Worm (Caenorhabditis elegans) whole organism, young adult: ENCODE measurements around the gene hex-3.

Experiments used
- B0019.2 ChIP-seq: fragments of 200-800 bp; sonication (Bioruptor generic); conservative IDR thresholded peaks from 2 replicates; pipeline ENCODE4 v1.3.6; 2022; ENCODE audit warnings: missing genetic modification reagents, missing genetic modification characterization, missing compliant biosample characterization
- D2030.7 ChIP-seq: fragments of 200-800 bp; sonication (Bioruptor generic); IDR thresholded peaks from 2 replicates; pipeline ENCODE4 v1.3.6; 2022; ENCODE audit warnings: missing genetic modification reagents, missing genetic modification characterization, missing compliant biosample characterization
- F22D6.2 ChIP-seq: sonication (generic microtip); optimal IDR thresholded peaks from 2 replicates; lab custom pipeline; 2016; ENCODE audit warnings: mild to moderate bottlenecking, missing genetic modification characterization, missing compliant biosample characterization
- F23B12.7 ChIP-seq: sonication (generic microtip); optimal IDR thresholded peaks from 2 replicates; lab custom pipeline; 2017; ENCODE audit warnings: missing genetic modification characterization, mild to moderate bottlenecking, missing compliant biosample characterization, antibody characterized with exemption, moderate library complexity; ENCODE audit not compliant: insufficient read depth
- F33H1.4 ChIP-seq: fragments of 200-800 bp; sonication (Bioruptor generic); IDR thresholded peaks from 2 replicates; pipeline ENCODE4 v1.3.6; 2022; ENCODE audit warnings: missing genetic modification reagents, missing genetic modification characterization, missing compliant biosample characterization
- F37B4.10 ChIP-seq: fragments of 200-800 bp; sonication (Bioruptor generic); IDR thresholded peaks from 2 replicates; pipeline ENCODE4 v1.3.6; 2022; ENCODE audit warnings: missing genetic modification characterization, missing compliant biosample characterization
- F39B2.1 ChIP-seq: fragments of 200-800 bp; sonication (Bioruptor generic); IDR thresholded peaks from 2 replicates; pipeline ENCODE4 v1.3.6; 2022; ENCODE audit warnings: missing genetic modification reagents, missing genetic modification characterization, missing compliant biosample characterization
- F55B11.4 ChIP-seq: sonication (generic microtip); optimal IDR thresholded peaks from 2 replicates; lab custom pipeline; 2016; ENCODE audit warnings: missing compliant biosample characterization, missing genetic modification characterization, borderline replicate concordance; ENCODE audit not compliant: insufficient read depth
- Y53F4B.3 ChIP-seq: fragments of 200-800 bp; sonication (Bioruptor generic); IDR thresholded peaks from 2 replicates; pipeline ENCODE4 v1.3.6; 2022; ENCODE audit warnings: missing genetic modification reagents, missing genetic modification characterization, missing compliant biosample characterization
- Y56A3A.18 ChIP-seq: fragments of 200-800 bp; sonication (Bioruptor generic); IDR thresholded peaks from 2 replicates; pipeline ENCODE4 v1.3.6; 2022; ENCODE audit warnings: missing genetic modification reagents, missing genetic modification characterization, missing compliant biosample characterization
- Y67H2A.10 ChIP-seq: fragments of 200-800 bp; sonication (Bioruptor generic); conservative IDR thresholded peaks from 2 replicates; pipeline ENCODE4 v1.3.6; 2022; ENCODE audit warnings: missing genetic modification reagents, missing genetic modification characterization, missing compliant biosample characterization
- Y79H2A.3 ChIP-seq: fragments of 200-800 bp; sonication (Bioruptor generic); conservative IDR thresholded peaks from 2 replicates; pipeline ENCODE4 v1.3.6; 2022; ENCODE audit warnings: missing genetic modification reagents, missing genetic modification characterization, missing compliant biosample characterization
- ama-1 ChIP-seq, 3 experiments: fragments of 150-350 bp in 1 of 3; sonication (generic microtip) in 2 of 3; optimal IDR thresholded peaks; 2 replicates each; lab custom pipeline; 2014 to 2018; ENCODE audit warnings: missing biosample characterization in 2 of 3, missing genetic modification characterization in 2 of 3, missing genetic modification reagents in 2 of 3
- aptf-2 ChIP-seq: fragments of 200-800 bp; sonication (Bioruptor generic); conservative IDR thresholded peaks from 2 replicates; pipeline ENCODE4 v1.3.6; 2022; ENCODE audit warnings: missing genetic modification reagents, missing genetic modification characterization, missing compliant biosample characterization
- aptf-3 ChIP-seq: fragments of 200-800 bp; sonication (Bioruptor generic); IDR thresholded peaks from 2 replicates; pipeline ENCODE4 v1.3.6; 2022; ENCODE audit warnings: missing genetic modification characterization, missing compliant biosample characterization
- atf-7 ChIP-seq: sonication (generic microtip); optimal IDR thresholded peaks from 2 replicates; lab custom pipeline; 2017; ENCODE audit warnings: mild to moderate bottlenecking, missing genetic modification characterization, missing compliant biosample characterization
- athp-1 ChIP-seq: sonication (generic microtip); optimal IDR thresholded peaks from 2 replicates; lab custom pipeline; 2017; ENCODE audit warnings: mild to moderate bottlenecking, missing genetic modification characterization, missing compliant biosample characterization
- cebp-1 ChIP-seq, 2 experiments: fragments of 200-800 bp in 1 of 2; sonication (Bioruptor generic) in 1 of 2; sonication (generic microtip) in 1 of 2; IDR thresholded peaks in 1 of 2; optimal IDR thresholded peaks in 1 of 2; 2 replicates each; pipeline versions ENCODE4 v1.3.6 to Lab custom; 2017 to 2022; ENCODE audit warnings: missing compliant biosample characterization in 2 of 2, missing genetic modification characterization in 2 of 2, mild to moderate bottlenecking in 1 of 2, missing genetic modification reagents in 1 of 2, moderate library complexity in 1 of 2
- ceh-100 ChIP-seq: fragments of 200-800 bp; sonication (Bioruptor generic); IDR thresholded peaks from 2 replicates; pipeline ENCODE4 v1.3.6; 2022; ENCODE audit warnings: missing genetic modification reagents, missing genetic modification characterization, missing compliant biosample characterization
- ceh-79 ChIP-seq: sonication (generic microtip); optimal IDR thresholded peaks from 2 replicates; lab custom pipeline; 2017; ENCODE audit warnings: mild to moderate bottlenecking, missing genetic modification characterization, missing compliant biosample characterization
- ceh-91 ChIP-seq: fragments of 200-800 bp; sonication (Bioruptor generic); IDR thresholded peaks from 2 replicates; pipeline ENCODE4 v1.3.6; 2022; ENCODE audit warnings: missing genetic modification reagents, missing genetic modification characterization, missing compliant biosample characterization
- die-1 ChIP-seq: sonication (generic microtip); optimal IDR thresholded peaks from 2 replicates; lab custom pipeline; 2016; ENCODE audit warnings: missing genotype, mild to moderate bottlenecking, missing genetic modification characterization, missing compliant biosample characterization
- dpl-1 ChIP-seq: fragments of 150-350 bp; optimal IDR thresholded peaks from 2 replicates; lab custom pipeline; 2014; ENCODE audit warnings: missing biosample characterization, missing genetic modification reagents, missing genetic modification characterization
- efl-1 ChIP-seq: fragments of 150-350 bp; optimal IDR thresholded peaks from 2 replicates; lab custom pipeline; 2014; ENCODE audit warnings: missing biosample characterization, missing genetic modification reagents, missing genetic modification characterization
- ekl-4 ChIP-seq: fragments of 200-800 bp; sonication (Bioruptor generic); IDR thresholded peaks from 2 replicates; pipeline ENCODE4 v1.3.6; 2022; ENCODE audit warnings: missing genetic modification reagents, missing genetic modification characterization, missing compliant biosample characterization
- fkh-3 ChIP-seq: sonication (generic microtip); optimal IDR thresholded peaks from 2 replicates; lab custom pipeline; 2016; ENCODE audit warnings: mild to moderate bottlenecking, missing genetic modification characterization, missing compliant biosample characterization
- gei-17 ChIP-seq: fragments of 200-800 bp; sonication (Bioruptor generic); optimal IDR thresholded peaks from 2 replicates; lab custom pipeline; 2018; ENCODE audit warnings: mild to moderate bottlenecking, missing genetic modification characterization, missing compliant biosample characterization
- hmg-1.2 ChIP-seq: fragments of 200-800 bp; sonication (Bioruptor generic); IDR thresholded peaks from 2 replicates; pipeline ENCODE4 v1.3.6; 2022; ENCODE audit warnings: missing genetic modification reagents, missing genetic modification characterization, missing compliant biosample characterization
- hmg-20 ChIP-seq: fragments of 200-800 bp; sonication (Bioruptor generic); IDR thresholded peaks from 2 replicates; pipeline ENCODE4 v1.3.6; 2022; ENCODE audit warnings: missing genetic modification reagents, missing genetic modification characterization, missing compliant biosample characterization
- lag-1 ChIP-seq: fragments of 200-800 bp; sonication (Bioruptor generic); IDR thresholded peaks from 2 replicates; pipeline ENCODE4 v1.3.6; 2022; ENCODE audit warnings: missing genetic modification reagents, missing genetic modification characterization, missing compliant biosample characterization
- lin-26 ChIP-seq: fragments of 200-800 bp; sonication (Bioruptor generic); IDR thresholded peaks from 2 replicates; pipeline ENCODE4 v1.3.6; 2022; ENCODE audit warnings: missing genetic modification reagents, missing genetic modification characterization, missing compliant biosample characterization
- lin-40 ChIP-seq: sonication (generic microtip); optimal IDR thresholded peaks from 2 replicates; lab custom pipeline; 2016; ENCODE audit warnings: missing genetic modification characterization, mild to moderate bottlenecking, missing compliant biosample characterization, missing genotype, missing genetic modification reagents
- lsl-1 ChIP-seq: fragments of 200-800 bp; sonication (Bioruptor generic); optimal IDR thresholded peaks from 2 replicates; lab custom pipeline; 2018; ENCODE audit warnings: mild to moderate bottlenecking, missing genetic modification characterization, moderate library complexity, missing compliant biosample characterization
- madf-3 ChIP-seq: fragments of 200-800 bp; sonication (Bioruptor generic); IDR thresholded peaks from 2 replicates; pipeline ENCODE4 v1.3.6; 2022; ENCODE audit warnings: missing genetic modification reagents, missing genetic modification characterization, missing compliant biosample characterization
- madf-6 ChIP-seq: fragments of 200-800 bp; sonication (Bioruptor generic); IDR thresholded peaks from 2 replicates; pipeline ENCODE4 v1.3.6; 2022; ENCODE audit warnings: missing genetic modification reagents, missing genetic modification characterization, missing compliant biosample characterization
- mcd-1 ChIP-seq: fragments of 200-800 bp; sonication (Bioruptor generic); IDR thresholded peaks from 2 replicates; pipeline ENCODE4 v1.3.6; 2022; ENCODE audit warnings: missing genetic modification reagents, missing genetic modification characterization, missing compliant biosample characterization
- mel-28 ChIP-seq: sonication (generic microtip); optimal IDR thresholded peaks from 2 replicates; lab custom pipeline; 2016; ENCODE audit warnings: borderline replicate concordance, mild to moderate bottlenecking, missing genetic modification characterization, missing compliant biosample characterization
- nhr-179 ChIP-seq: sonication (generic microtip); optimal IDR thresholded peaks from 2 replicates; lab custom pipeline; 2016; ENCODE audit warnings: mild to moderate bottlenecking, missing genetic modification characterization, missing compliant biosample characterization
- nhr-27 ChIP-seq: fragments of 200-800 bp; sonication (Bioruptor generic); optimal IDR thresholded peaks from 2 replicates; lab custom pipeline; 2018; ENCODE audit warnings: mild to moderate bottlenecking, missing genetic modification characterization, moderate library complexity, missing compliant biosample characterization
- pha-4 ChIP-seq: fragments of 150-350 bp; sonication (generic microtip); optimal IDR thresholded peaks from 2 replicates; lab custom pipeline; 2014; ENCODE audit warnings: missing biosample characterization, missing genetic modification reagents, missing genetic modification characterization
- rcor-1 ChIP-seq: fragments of 200-800 bp; sonication (Bioruptor generic); IDR thresholded peaks from 2 replicates; pipeline ENCODE4 v1.3.6; 2022; ENCODE audit warnings: missing genetic modification reagents, missing genetic modification characterization, missing compliant biosample characterization
- sea-2 ChIP-seq: fragments of 200-800 bp; sonication (Bioruptor generic); IDR thresholded peaks from 2 replicates; pipeline ENCODE4 v1.3.6; 2022; ENCODE audit warnings: missing genetic modification characterization, missing compliant biosample characterization
- snpc-1.3 ChIP-seq: sonication (generic microtip); optimal IDR thresholded peaks from 2 replicates; lab custom pipeline; 2017; ENCODE audit warnings: missing genetic modification characterization, mild to moderate bottlenecking, missing compliant biosample characterization, antibody characterized with exemption, moderate library complexity, missing genotype, missing genetic modification reagents; ENCODE audit not compliant: insufficient read depth
- tbx-9 ChIP-seq: sonication (generic microtip); optimal IDR thresholded peaks from 2 replicates; lab custom pipeline; 2016; ENCODE audit warnings: borderline replicate concordance, missing genetic modification characterization, inconsistent platforms, missing compliant biosample characterization
- ztf-22 ChIP-seq: fragments of 200-800 bp; sonication (Bioruptor generic); optimal IDR thresholded peaks from 2 replicates; lab custom pipeline; 2018; ENCODE audit warnings: mild to moderate bottlenecking, missing genetic modification characterization, moderate library complexity, missing compliant biosample characterization
- ztf-26 ChIP-seq: sonication (generic microtip); optimal IDR thresholded peaks from 2 replicates; lab custom pipeline; 2017; ENCODE audit warnings: missing genetic modification characterization, missing compliant biosample characterization
- ztf-28 ChIP-seq: fragments of 200-800 bp; sonication (Bioruptor generic); IDR thresholded peaks from 2 replicates; pipeline ENCODE4 v1.3.6; 2022; ENCODE audit warnings: missing genetic modification reagents, missing genetic modification characterization, missing compliant biosample characterization

Gene hex-3

ce11 chrIII:10848858-10849257, at the start of gene hex-3, which contains the start of gene fbxb-85 (continued):
- TF ChIP-seq madf-6 (GFP tag; lab: Robert Waterston, UW): peak; percentile 88
- TF ChIP-seq D2030.7 (GFP tag; lab: Robert Waterston, UW): peak; percentile 85
- no peak; the same call in 1 of the 2 replicates for TF ChIP-seq madf-3 (GFP tag; lab: Robert Waterston, UW)
- peak; percentile 80 for TF ChIP-seq ceh-91 (GFP tag; lab: Robert Waterston, UW)
- peak; percentile 19 for TF ChIP-seq ztf-22
- TF ChIP-seq aptf-2: no peak
- peak; percentile 48; the same call in 1 of the 2 replicates for TF ChIP-seq lin-26 (GFP tag; lab: Robert Waterston, UW)
- peak; percentile 86 for TF ChIP-seq atf-7 (tag; lab: Kevin White, UChicago)
- TF ChIP-seq Y53F4B.3: no peak
- peak; percentile 93 for TF ChIP-seq ekl-4 (GFP tag; lab: Robert Waterston, UW)
- peak; percentile 70 for TF ChIP-seq hmg-1.2 (GFP tag; lab: Robert Waterston, UW)
- peak; percentile 75 for TF ChIP-seq gei-17 (GFP tag; lab: Kevin White, UChicago)
- TF ChIP-seq nhr-27 (tag; lab: Kevin White, UChicago): no peak
- 0 out of 2 replicates have a peak, but pooled peaks have one; percentile 50 for TF ChIP-seq sea-2
- peak; percentile 86; the same call in 1 of the 2 replicates for TF ChIP-seq Y56A3A.18 (GFP tag; lab: Robert Waterston, UW)
- TF ChIP-seq B0019.2: peak; percentile 42; the same call in 1 of the 2 replicates
- TF ChIP-seq hmg-20 (GFP tag; lab: Robert Waterston, UW): peak; percentile 85
- peak; percentile 71 for TF ChIP-seq efl-1
- peak; percentile 78 for TF ChIP-seq F33H1.4 (GFP tag; lab: Robert Waterston, UW)
- TF ChIP-seq cebp-1 (GFP tag; IDR thresholded peaks at IDR 0.05; lab: Robert Waterston, UW): no peak; the same call in 1 of the 2 replicates
- TF ChIP-seq cebp-1 (tag; optimal IDR thresholded peaks at IDR 0.05; lab: Kevin White, UChicago): peak; percentile 88
- TF ChIP-seq F39B2.1 (GFP tag; lab: Robert Waterston, UW): no peak
- peak; percentile 93 for TF ChIP-seq ceh-100
- TF ChIP-seq dpl-1 (GFP tag; lab: Kevin White, UChicago): peak; percentile 60
- TF ChIP-seq Y67H2A.10 (GFP tag; lab: Robert Waterston, UW): no peak
- TF ChIP-seq lin-40 (tag; lab: Kevin White, UChicago): peak; percentile 96
- TF ChIP-seq snpc-1.3 (tag; lab: Kevin White, UChicago): peak; percentile 87
- peak; percentile 87 for TF ChIP-seq pha-4 (tag; lab: Kevin White, UChicago)
- TF ChIP-seq fkh-3 (tag; lab: Kevin White, UChicago): no peak
- TF ChIP-seq nhr-179 (tag; lab: Kevin White, UChicago): no peak
- TF ChIP-seq ztf-28 (GFP tag; lab: Robert Waterston, UW): no peak
- no peak for TF ChIP-seq tbx-9 (tag; lab: Kevin White, UChicago)
- no peak for TF ChIP-seq ceh-79 (tag; lab: Kevin White, UChicago)
- TF ChIP-seq lsl-1 (GFP tag; lab: Kevin White, UChicago): peak; percentile 80
- TF ChIP-seq F23B12.7 (tag; lab: Kevin White, UChicago): peak; percentile 59
- peak; percentile 64 for TF ChIP-seq mel-28 (tag; lab: Kevin White, UChicago)
- TF ChIP-seq F22D6.2 (tag; lab: Kevin White, UChicago): peak; percentile 73
- no peak for TF ChIP-seq F55B11.4 (tag; lab: Kevin White, UChicago)
- TF ChIP-seq aptf-3 (GFP tag; lab: Robert Waterston, UW): no peak
- peak; percentile 93 for TF ChIP-seq rcor-1 (GFP tag; lab: Robert Waterston, UW)
- peak; percentile 2 for TF ChIP-seq ama-1 (optimal IDR thresholded peaks at IDR 0.05; lab: Kevin White, UChicago)
- TF ChIP-seq ama-1 (GFP tag; optimal IDR thresholded peaks at IDR 0.05; lab: Kevin White, UChicago): peak in 1 of 2 experiments; percentile 29
- no peak; the same call in 1 of the 2 replicates for TF ChIP-seq Y79H2A.3 (GFP tag; lab: Robert Waterston, UW)
- no peak for TF ChIP-seq F37B4.10 (GFP tag; lab: Robert Waterston, UW)
- TF ChIP-seq mcd-1: peak; percentile 95
- TF ChIP-seq lag-1 (GFP tag; lab: Robert Waterston, UW): 0 out of 2 replicates have a peak, but pooled peaks have one; percentile 35
- peak; percentile 41 for TF ChIP-seq die-1
- peak; percentile 68 for TF ChIP-seq athp-1 (tag; lab: Kevin White, UChicago)
- peak; percentile 86 for TF ChIP-seq ztf-26 (tag; lab: Kevin White, UChicago)
